Worm (Caenorhabditis elegans): ENCODE results near the gene R09A8.9.

R09A8.9 gene

ce11 chrX:12603322-12603984, at the start of gene R09A8.9, which contains the start of gene T24D5.6:
TSS of gene R09A8.9 (plus strand) at chrX:12603934.
TSS of gene T24D5.6 (plus strand) at chrX:12603622.
- no peak for TF ChIP-seq daf-19 (GFP tag; conservative IDR thresholded peaks at IDR 0.05)
- no peak for TF ChIP-seq lin-29 (GFP tag; IDR thresholded peaks at IDR 0.05)
- no peak for TF ChIP-seq F10B5.3 (tag; optimal IDR thresholded peaks at IDR 0.05)
- no peak for TF ChIP-seq jun-1 (tag; optimal IDR thresholded peaks at IDR 0.05)
- TF ChIP-seq D1046.2 (GFP tag; IDR thresholded peaks at IDR 0.05), result no peak
- no peak for TF ChIP-seq madf-9 (GFP tag; conservative IDR thresholded peaks at IDR 0.05)
- no peak for TF ChIP-seq daf-12 (tag; optimal IDR thresholded peaks at IDR 0.05)
- TF ChIP-seq Y105C5A.15 (GFP tag; IDR thresholded peaks at IDR 0.05), result no peak
- TF ChIP-seq sdz-12 (GFP tag; optimal IDR thresholded peaks at IDR 0.05), result no peak
- no peak for TF ChIP-seq tag-97 (GFP tag; IDR thresholded peaks at IDR 0.05)
- no peak for TF ChIP-seq lir-3 (tag; optimal IDR thresholded peaks at IDR 0.05)
- TF ChIP-seq hif-1 (tag; optimal IDR thresholded peaks at IDR 0.05), result no peak
- no peak for TF ChIP-seq nhr-6 (tag; optimal IDR thresholded peaks at IDR 0.05)
- no peak for TF ChIP-seq ces-1 (GFP tag; optimal IDR thresholded peaks at IDR 0.05)
- TF ChIP-seq ceh-20 (GFP tag; IDR thresholded peaks at IDR 0.05), result no peak
- no peak for TF ChIP-seq egl-43 (GFP tag; IDR thresholded peaks at IDR 0.05)
- TF ChIP-seq ztf-11 (tag; optimal IDR thresholded peaks at IDR 0.05), result no peak

DNA sequence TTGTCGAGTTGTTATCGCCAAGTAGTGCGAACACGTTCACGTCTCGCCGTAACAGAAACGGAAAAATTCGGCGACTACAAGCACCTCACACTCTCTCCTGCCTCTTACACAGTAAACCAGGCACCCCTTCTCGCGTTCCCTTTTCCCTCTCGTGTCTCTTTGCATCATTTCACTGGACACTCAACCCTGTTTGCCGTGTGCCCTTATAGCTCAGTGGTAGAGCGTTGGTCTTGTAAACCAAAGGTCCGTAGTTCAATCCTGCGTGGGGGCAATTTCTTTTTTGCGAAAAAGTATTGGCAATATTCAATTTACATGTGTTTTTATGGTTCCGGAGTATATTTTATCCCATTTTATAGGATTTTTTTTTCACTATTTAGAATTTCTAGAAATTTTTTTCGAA, 40.1 kb upstream of the R09A8.9 start:
- TF ChIP-seq nhr-25 (tag; optimal IDR thresholded peaks at IDR 0.05; ENCODE audit: borderline replicate concordance, insufficient read depth) (no peak), ceh-20 (GFP tag; IDR thresholded peaks at IDR 0.05) (peak; percentile 86), ceh-32 (tag; optimal IDR thresholded peaks at IDR 0.05; ENCODE audit: poor library complexity) (peak; percentile 47), ZK337.2 (GFP tag; IDR thresholded peaks at IDR 0.05) (peak; percentile 81), nhr-48 (tag; optimal IDR thresholded peaks at IDR 0.05) (peak; percentile 75), duxl-1 (tag; optimal IDR thresholded peaks at IDR 0.05; ENCODE audit: poor library complexity) (peak; percentile 94), tra-1 (GFP tag; IDR thresholded peaks at IDR 0.05) (peak; percentile 95), nhr-111 (GFP tag; optimal IDR thresholded peaks at IDR 0.05) (peak; percentile 86), sdz-12 (GFP tag; optimal IDR thresholded peaks at IDR 0.05) (peak; percentile 66), lir-3 (tag; optimal IDR thresholded peaks at IDR 0.05) (peak; percentile 83), F49E8.2 (tag; optimal IDR thresholded peaks at IDR 0.05; ENCODE audit: borderline replicate concordance) (peak; percentile 65), nhr-41 (GFP tag; IDR thresholded peaks at IDR 0.05) (peak; percentile 85; the same call in 1 of the 2 replicates), lin-13 (GFP tag; optimal IDR thresholded peaks at IDR 0.05) (no peak), unc-62 (GFP tag; optimal IDR thresholded peaks at IDR 0.05 in 1 of 2) (peak in 1 of 2 experiments; percentile 99), unc-62 (tag; optimal IDR thresholded peaks at IDR 0.05) (no peak), nhr-11 (tag; optimal IDR thresholded peaks at IDR 0.05) (peak; percentile 7), mdt-29 (GFP tag; IDR thresholded peaks at IDR 0.05) (no peak; the same call in 1 of the 2 replicates), Y5F2A.4 (GFP tag; optimal IDR thresholded peaks at IDR 0.05) (peak; percentile 82), pha-4 (GFP tag; IDR thresholded peaks at IDR 0.05) (peak; percentile 93), pha-4 (tag; optimal IDR thresholded peaks at IDR 0.05) (no peak), mep-1 (tag; optimal IDR thresholded peaks at IDR 0.05) (peak; percentile 82), spr-1 (tag; optimal IDR thresholded peaks at IDR 0.05) (peak; percentile 78), hif-1 (tag; optimal IDR thresholded peaks at IDR 0.05) (peak in 1 of 2 experiments; percentile 60), daf-12 (tag; optimal IDR thresholded peaks at IDR 0.05) (no peak), mxl-3 (GFP tag; optimal IDR thresholded peaks at IDR 0.05) (peak; percentile 75), ceh-44 (GFP tag; IDR thresholded peaks at IDR 0.05) (0 out of 2 replicates have a peak, but pooled peaks have one; percentile 60), zip-11 (GFP tag; IDR thresholded peaks at IDR 0.05) (peak; percentile 76; the same call in 1 of the 2 replicates), snpc-1.2 (GFP tag; IDR thresholded peaks at IDR 0.05) (peak; percentile 95), vab-7 (GFP tag; IDR thresholded peaks at IDR 0.05) (peak; percentile 96), saeg-2 (GFP tag; IDR thresholded peaks at IDR 0.05) (peak; percentile 93), egl-43 (GFP tag; IDR thresholded peaks at IDR 0.05) (no peak; the same call in 1 of the 2 replicates), mdl-1 (tag; optimal IDR thresholded peaks at IDR 0.05) (peak in 1 of 2 experiments; percentile 9), skn-1 (tag; optimal IDR thresholded peaks at IDR 0.05) (no peak), daf-19 (GFP tag; conservative IDR thresholded peaks at IDR 0.05) (peak; percentile 93), php-3 (GFP tag; IDR thresholded peaks at IDR 0.05) (no peak; the same call in 1 of the 2 replicates), gei-8 (GFP tag; optimal IDR thresholded peaks at IDR 0.05) (peak; percentile 78), madf-5 (GFP tag; IDR thresholded peaks at IDR 0.05) (peak; percentile 92 to 96)
